Fruit fly (Drosophila melanogaster): ENCODE measurements around the gene CG3823.

dm6 chrX:6353613-6353986 is 49.8 kb downstream of the CG3823 start:
- TF ChIP-seq CG8478 (optimal IDR thresholded peaks at IDR 0.05), result no peak
- no peak for TF ChIP-seq CTCF (optimal IDR thresholded peaks at IDR 0.05)
